Worm (Caenorhabditis elegans): ENCODE data around the gene C38C3.4.

DNA sequence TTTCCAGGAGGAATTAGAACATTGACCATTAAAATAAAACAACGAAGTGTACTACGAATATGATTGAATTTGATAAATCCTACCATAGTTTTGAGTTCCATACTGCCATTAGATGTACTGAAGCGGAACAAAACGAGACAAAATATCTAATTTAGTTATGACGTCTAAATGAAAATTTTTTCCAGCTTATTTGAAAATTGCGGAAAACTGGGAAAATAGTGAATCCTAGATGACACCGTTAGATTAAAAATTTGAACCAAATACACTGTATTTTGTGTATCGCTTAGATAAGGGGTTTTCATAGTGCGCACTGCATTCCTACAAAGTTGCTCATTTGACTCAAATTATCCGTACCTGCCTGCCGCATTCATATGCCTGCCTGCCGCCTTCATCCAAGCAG is 49.3 kb downstream of the C38C3.4 start, which contains the start of gene K02H11.4:
- TF ChIP-seq Y75B8A.6 (GFP tag; IDR thresholded peaks at IDR 0.05): no peak
- TF ChIP-seq pha-4 (GFP tag; IDR thresholded peaks at IDR 0.05): no peak
- TF ChIP-seq pha-4 (tag; optimal IDR thresholded peaks at IDR 0.05): no peak
- TF ChIP-seq zfp-2 (tag; optimal IDR thresholded peaks at IDR 0.05): no peak
- no peak for TF ChIP-seq dmd-6 (GFP tag; IDR thresholded peaks at IDR 0.05)
- no peak for TF ChIP-seq pqm-1 (tag; optimal IDR thresholded peaks at IDR 0.05)
- no peak for TF ChIP-seq daf-12 (tag; optimal IDR thresholded peaks at IDR 0.05)
- no peak for TF ChIP-seq zag-1 (tag; optimal IDR thresholded peaks at IDR 0.05)
- TF ChIP-seq unc-62 (GFP tag; optimal IDR thresholded peaks at IDR 0.05 in 1 of 2): no peak
- no peak for TF ChIP-seq unc-62 (tag; optimal IDR thresholded peaks at IDR 0.05)
- no peak for TF ChIP-seq F26F4.8 (GFP tag; conservative IDR thresholded peaks at IDR 0.05)
- no peak for TF ChIP-seq ceh-28 (tag; optimal IDR thresholded peaks at IDR 0.05)
- TF ChIP-seq lin-13 (GFP tag; optimal IDR thresholded peaks at IDR 0.05): no peak
